Worm (Caenorhabditis elegans) whole organism, young adult: Measurements from ENCODE around the gene R193.1.
A peak's percentile ranks its signal among the peaks of the same experiment; 100 is the strongest.

Experiments
- B0035.1 ChIP-seq: sonication (generic microtip); optimal IDR thresholded peaks from 2 replicates; lab custom pipeline; 2016; ENCODE audit warnings: missing genetic modification characterization, mild to moderate bottlenecking, missing compliant biosample characterization, missing genotype, missing genetic modification reagents
- B0261.1 ChIP-seq: sonication (generic microtip); optimal IDR thresholded peaks from 2 replicates; lab custom pipeline; 2016; ENCODE audit warnings: mild to moderate bottlenecking, missing genetic modification characterization, moderate library complexity, missing compliant biosample characterization
- C17E4.6 ChIP-seq: fragments of 200-800 bp; sonication (Bioruptor generic); IDR thresholded peaks from 2 replicates; pipeline ENCODE4 v1.3.6; 2022; ENCODE audit warnings: missing genetic modification reagents, missing genetic modification characterization, missing compliant biosample characterization
- F57C9.4 ChIP-seq: sonication (generic microtip); optimal IDR thresholded peaks from 2 replicates; lab custom pipeline; 2017; ENCODE audit warnings: mild to moderate bottlenecking, missing genetic modification characterization, missing compliant biosample characterization
- Y53F4B.3 ChIP-seq: fragments of 200-800 bp; sonication (Bioruptor generic); IDR thresholded peaks from 2 replicates; pipeline ENCODE4 v1.3.6; 2022; ENCODE audit warnings: missing genetic modification reagents, missing genetic modification characterization, missing compliant biosample characterization
- akir-1 ChIP-seq: fragments of 200-800 bp; sonication (Bioruptor generic); optimal IDR thresholded peaks from 2 replicates; lab custom pipeline; 2018; ENCODE audit warnings: mild to moderate bottlenecking, missing genetic modification characterization, moderate library complexity, missing compliant biosample characterization
- ama-1 ChIP-seq, 3 experiments: fragments of 150-350 bp in 1 of 3; sonication (generic microtip) in 2 of 3; optimal IDR thresholded peaks; 2 replicates each; lab custom pipeline; 2014 to 2018; ENCODE audit warnings: missing biosample characterization in 2 of 3, missing genetic modification characterization in 2 of 3, missing genetic modification reagents in 2 of 3
- aptf-2 ChIP-seq: fragments of 200-800 bp; sonication (Bioruptor generic); conservative IDR thresholded peaks from 2 replicates; pipeline ENCODE4 v1.3.6; 2022; ENCODE audit warnings: missing genetic modification reagents, missing genetic modification characterization, missing compliant biosample characterization
- attf-3 ChIP-seq: fragments of 200-800 bp; sonication (Bioruptor generic); conservative IDR thresholded peaks from 2 replicates; pipeline ENCODE4 v1.3.6; 2022; ENCODE audit warnings: missing genetic modification reagents, missing genetic modification characterization, missing compliant biosample characterization
- attf-6 ChIP-seq: fragments of 200-800 bp; sonication (Bioruptor generic); IDR thresholded peaks from 2 replicates; pipeline ENCODE4 v1.3.6; 2022; ENCODE audit warnings: missing genetic modification reagents, missing genetic modification characterization, missing compliant biosample characterization
- bed-1 ChIP-seq: fragments of 200-800 bp; sonication (Bioruptor generic); IDR thresholded peaks from 2 replicates; pipeline ENCODE4 v1.3.6; 2022; ENCODE audit warnings: missing genetic modification reagents, missing genetic modification characterization, missing compliant biosample characterization
- bed-2 ChIP-seq: fragments of 200-800 bp; sonication (Bioruptor generic); IDR thresholded peaks from 2 replicates; pipeline ENCODE4 v1.3.6; 2022; ENCODE audit warnings: missing genetic modification reagents, missing genetic modification characterization, missing compliant biosample characterization
- cebp-1 ChIP-seq, 2 experiments: fragments of 200-800 bp in 1 of 2; sonication (Bioruptor generic) in 1 of 2; sonication (generic microtip) in 1 of 2; IDR thresholded peaks in 1 of 2; optimal IDR thresholded peaks in 1 of 2; 2 replicates each; pipeline versions ENCODE4 v1.3.6 to Lab custom; 2017 to 2022; ENCODE audit warnings: missing compliant biosample characterization in 2 of 2, missing genetic modification characterization in 2 of 2, mild to moderate bottlenecking in 1 of 2, missing genetic modification reagents in 1 of 2, moderate library complexity in 1 of 2
- ceh-79 ChIP-seq: sonication (generic microtip); optimal IDR thresholded peaks from 2 replicates; lab custom pipeline; 2017; ENCODE audit warnings: mild to moderate bottlenecking, missing genetic modification characterization, missing compliant biosample characterization
- chd-7 ChIP-seq: sonication (generic microtip); optimal IDR thresholded peaks from 2 replicates; lab custom pipeline; 2016; ENCODE audit warnings: mild to moderate bottlenecking, missing genetic modification characterization, moderate library complexity, missing compliant biosample characterization
- dox-1 ChIP-seq: fragments of 200-800 bp; sonication (Bioruptor generic); IDR thresholded peaks from 2 replicates; pipeline ENCODE4 v1.3.6; 2022; ENCODE audit warnings: missing genetic modification reagents, missing genetic modification characterization, missing compliant biosample characterization
- efl-1 ChIP-seq: fragments of 150-350 bp; optimal IDR thresholded peaks from 2 replicates; lab custom pipeline; 2014; ENCODE audit warnings: missing biosample characterization, missing genetic modification reagents, missing genetic modification characterization
- gei-17 ChIP-seq: fragments of 200-800 bp; sonication (Bioruptor generic); optimal IDR thresholded peaks from 2 replicates; lab custom pipeline; 2018; ENCODE audit warnings: mild to moderate bottlenecking, missing genetic modification characterization, missing compliant biosample characterization
- hlh-26 ChIP-seq: fragments of 200-800 bp; sonication (Bioruptor generic); conservative IDR thresholded peaks from 2 replicates; pipeline ENCODE4 v1.3.6; 2022; ENCODE audit warnings: missing genetic modification reagents, missing genetic modification characterization, missing compliant biosample characterization
- hsf-1 ChIP-seq: fragments of 200-800 bp; sonication (Bioruptor generic); IDR thresholded peaks from 2 replicates; pipeline ENCODE4 v1.3.6; 2022; ENCODE audit warnings: missing genetic modification reagents, missing genetic modification characterization, missing compliant biosample characterization
- let-607 ChIP-seq, 2 experiments: fragments of 200-800 bp in 1 of 2; sonication (Bioruptor generic) in 1 of 2; sonication (generic microtip) in 1 of 2; optimal IDR thresholded peaks; 2 replicates each; lab custom pipeline; 2016 to 2018; ENCODE audit warnings: mild to moderate bottlenecking in 2 of 2, missing compliant biosample characterization in 2 of 2, missing genetic modification characterization in 2 of 2, moderate library complexity in 2 of 2, missing genotype in 1 of 2
- lin-35 ChIP-seq, 3 experiments: fragments of 150-350 bp in 2 of 3; sonication (generic microtip) in 1 of 3; optimal IDR thresholded peaks; 2 replicates each; lab custom pipeline; 2014 to 2018; ENCODE audit warnings: missing biosample characterization in 3 of 3, missing genetic modification characterization in 3 of 3, missing genetic modification reagents in 3 of 3
- lin-54 ChIP-seq: fragments of 200-800 bp; sonication (Bioruptor generic); optimal IDR thresholded peaks from 2 replicates; lab custom pipeline; 2018; ENCODE audit warnings: mild to moderate bottlenecking, missing genetic modification characterization, missing compliant biosample characterization
- lir-1 ChIP-seq: fragments of 200-800 bp; sonication (Bioruptor generic); conservative IDR thresholded peaks from 2 replicates; pipeline ENCODE4 v1.3.6; 2022; ENCODE audit warnings: missing genetic modification reagents, missing genetic modification characterization, missing compliant biosample characterization
- madf-3 ChIP-seq: fragments of 200-800 bp; sonication (Bioruptor generic); IDR thresholded peaks from 2 replicates; pipeline ENCODE4 v1.3.6; 2022; ENCODE audit warnings: missing genetic modification reagents, missing genetic modification characterization, missing compliant biosample characterization
- nfya-1 ChIP-seq: sonication (generic microtip); optimal IDR thresholded peaks from 2 replicates; lab custom pipeline; 2017; ENCODE audit warnings: antibody characterized with exemption, missing compliant biosample characterization, missing genetic modification characterization, borderline replicate concordance; ENCODE audit not compliant: insufficient read depth
- nhr-179 ChIP-seq: sonication (generic microtip); optimal IDR thresholded peaks from 2 replicates; lab custom pipeline; 2016; ENCODE audit warnings: mild to moderate bottlenecking, missing genetic modification characterization, missing compliant biosample characterization
- nhr-27 ChIP-seq: fragments of 200-800 bp; sonication (Bioruptor generic); optimal IDR thresholded peaks from 2 replicates; lab custom pipeline; 2018; ENCODE audit warnings: mild to moderate bottlenecking, missing genetic modification characterization, moderate library complexity, missing compliant biosample characterization
- nhr-80 ChIP-seq: sonication (generic microtip); optimal IDR thresholded peaks from 2 replicates; lab custom pipeline; 2016; ENCODE audit warnings: missing genetic modification characterization, missing compliant biosample characterization
- tbp1 ChIP-seq: fragments of 200-800 bp; sonication (Bioruptor generic); optimal IDR thresholded peaks from 2 replicates; lab custom pipeline; 2018; ENCODE audit warnings: mild to moderate bottlenecking, missing genetic modification characterization, missing compliant biosample characterization
- unc-62 ChIP-seq: fragments of 150-350 bp; optimal IDR thresholded peaks from 2 replicates; lab custom pipeline; 2014; ENCODE audit warnings: missing biosample characterization, missing genetic modification reagents, missing genetic modification characterization
- ztf-25 ChIP-seq: fragments of 200-800 bp; sonication (Bioruptor generic); IDR thresholded peaks from 2 replicates; pipeline ENCODE4 v1.3.6; 2022; ENCODE audit warnings: missing genetic modification reagents, missing genetic modification characterization, missing compliant biosample characterization
- ztf-6 ChIP-seq: fragments of 200-800 bp; sonication (Bioruptor generic); IDR thresholded peaks from 2 replicates; pipeline ENCODE4 v1.3.6; 2022; ENCODE audit warnings: missing genetic modification reagents, missing genetic modification characterization, missing compliant biosample characterization

R193.1 gene

ce11 chrX:1111603-1112002, 43.1 kb upstream of the R193.1 start, which contains the start of gene C05D9.3:
C05D9.3 (plus strand) TSS chrX:1111903.
- TF ChIP-seq nhr-179 (tag; lab: Kevin White, UChicago) (no peak), gei-17 (no peak), chd-7 (no peak), unc-62 (GFP tag; lab: Kevin White, UChicago) (no peak), cebp-1 (GFP tag; IDR thresholded peaks at IDR 0.05; lab: Robert Waterston, UW) (no peak), cebp-1 (tag; optimal IDR thresholded peaks at IDR 0.05; lab: Kevin White, UChicago) (no peak), dox-1 (GFP tag; lab: Robert Waterston, UW) (no peak)

DNA sequence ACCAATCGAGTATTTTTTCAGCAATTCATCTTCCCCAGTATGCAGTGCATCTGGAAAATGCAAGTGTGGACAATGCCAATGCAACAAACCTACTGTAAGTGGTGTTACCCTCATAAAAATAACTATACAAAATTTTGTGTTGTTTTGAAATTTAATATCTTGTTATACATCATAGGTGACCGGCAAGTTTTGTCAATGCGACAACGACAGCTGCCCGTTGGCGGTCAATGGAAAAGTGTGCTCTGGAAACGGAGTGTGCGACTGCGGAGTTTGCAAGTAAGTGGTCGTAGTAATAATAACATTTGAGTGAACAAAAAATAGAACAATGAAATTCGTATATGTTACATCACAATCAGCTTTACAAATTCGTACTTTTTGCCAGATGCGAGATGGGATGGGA, 39.5 kb upstream of the R193.1 start:
- TF ChIP-seq ztf-25 (GFP tag; lab: Robert Waterston, UW) (no peak), madf-3 (no peak), hsf-1 (no peak), ztf-6 (GFP tag; lab: Robert Waterston, UW) (no peak), nhr-27 (tag; lab: Kevin White, UChicago) (no peak), ceh-79 (tag; lab: Kevin White, UChicago) (no peak), B0035.1 (tag; lab: Kevin White, UChicago) (no peak)

ce11 chrX:1117252-1117651, 37.5 kb upstream of the R193.1 start:
- TF ChIP-seq ceh-79 (tag; lab: Kevin White, UChicago) = no peak
- no peak for TF ChIP-seq attf-6
- TF ChIP-seq nhr-80 (tag; lab: Kevin White, UChicago) = peak; percentile 87
- peak in 1 of 2 experiments; percentile 73 for TF ChIP-seq let-607 (tag; optimal IDR thresholded peaks at IDR 0.05; lab: Kevin White, UChicago)

ce11 chrX:1119305-1119704, 35.4 kb upstream of the R193.1 start, which contains the start of gene C05D9.7:
C05D9.7 (minus strand) TSS chrX:1119405.
- no peak for TF ChIP-seq nfya-1 (tag; lab: Kevin White, UChicago)
- TF ChIP-seq lir-1 (GFP tag; lab: Robert Waterston, UW) = no peak
- TF ChIP-seq attf-6 = no peak
- TF ChIP-seq B0261.1 (tag; lab: Kevin White, UChicago) = no peak
- TF ChIP-seq bed-2 (GFP tag; lab: Robert Waterston, UW) = no peak
- TF ChIP-seq efl-1 = no peak
- TF ChIP-seq Y53F4B.3 (GFP tag; lab: Robert Waterston, UW) = no peak
- TF ChIP-seq tbp1 (GFP tag; lab: Kevin White, UChicago) = no peak
- no peak for TF ChIP-seq attf-3 (GFP tag; lab: Robert Waterston, UW)
- no peak for TF ChIP-seq hlh-26 (GFP tag; lab: Robert Waterston, UW)
- TF ChIP-seq lin-35 (GFP tag; optimal IDR thresholded peaks at IDR 0.05; lab: Kevin White, UChicago) = no peak
- no peak for TF ChIP-seq ama-1 (optimal IDR thresholded peaks at IDR 0.05; lab: Kevin White, UChicago)
- no peak for TF ChIP-seq ama-1 (GFP tag; optimal IDR thresholded peaks at IDR 0.05; lab: Kevin White, UChicago)
- no peak for TF ChIP-seq akir-1 (GFP tag; lab: Kevin White, UChicago)
- TF ChIP-seq lin-54 (GFP tag; lab: Kevin White, UChicago) = no peak
- no peak for TF ChIP-seq bed-1 (GFP tag; lab: Robert Waterston, UW)
- no peak for TF ChIP-seq F57C9.4 (tag; lab: Kevin White, UChicago)
- no peak for TF ChIP-seq C17E4.6 (GFP tag; lab: Robert Waterston, UW)
- TF ChIP-seq madf-3 = no peak
- TF ChIP-seq aptf-2 (GFP tag; lab: Robert Waterston, UW) = no peak
